Worm (Caenorhabditis elegans) whole organism, L1 larva: Measurements from ENCODE around the gene vpat-1.

ENCODE experiments used
- C34B4.2 ChIP-seq: sonication (generic microtip); optimal IDR thresholded peaks from 2 replicates; lab custom pipeline; 2017; ENCODE audit warnings: mild to moderate bottlenecking, missing genetic modification characterization, missing compliant biosample characterization
- F16B12.6 ChIP-seq: fragments of 150-350 bp; optimal IDR thresholded peaks from 2 replicates; lab custom pipeline; 2014; ENCODE audit warnings: missing biosample characterization, missing genetic modification characterization
- ama-1 ChIP-seq: fragments of 150-350 bp; optimal IDR thresholded peaks from 2 replicates; lab custom pipeline; 2014
- blmp-1 ChIP-seq: fragments of 150-350 bp; optimal IDR thresholded peaks from 2 replicates; lab custom pipeline; 2014; ENCODE audit warnings: missing biosample characterization, missing genetic modification characterization
- dpl-1 ChIP-seq, 3 experiments: fragments of 150-350 bp in 2 of 3; sonication (generic microtip) in 1 of 3; optimal IDR thresholded peaks; 2 replicates each; lab custom pipeline; 2014 to 2017; ENCODE audit warnings: missing biosample characterization in 3 of 3, missing genetic modification characterization in 3 of 3, missing genetic modification reagents in 3 of 3
- efl-1 ChIP-seq, 4 experiments: fragments of 150-350 bp; optimal IDR thresholded peaks in 3 of 4; peaks in 1 of 4; 1 replicate in 1 of 4; 2 replicates in 3 of 4; lab custom pipeline; 2014; ENCODE audit warnings: missing biosample characterization in 2 of 4, missing genetic modification characterization in 2 of 4, missing genetic modification reagents in 2 of 4
- efl-3 ChIP-seq: fragments of 200-800 bp; sonication (Bioruptor generic); optimal IDR thresholded peaks from 2 replicates; lab custom pipeline; 2018; ENCODE audit warnings: mild to moderate bottlenecking, missing genetic modification characterization, missing compliant biosample characterization
- egl-27 ChIP-seq, 2 experiments: fragments of 150-350 bp in 1 of 2; sonication (generic microtip); optimal IDR thresholded peaks; 3 replicates each; lab custom pipeline; 2017 to 2018; ENCODE audit warnings: missing biosample characterization in 2 of 2, missing genetic modification characterization in 2 of 2, missing genetic modification reagents in 2 of 2
- elt-3 ChIP-seq, 6 experiments: fragments of 150-350 bp in 1 of 6; sonication (generic microtip); optimal IDR thresholded peaks; 2 replicates each; lab custom pipeline; 2017 to 2018; ENCODE audit warnings: missing biosample characterization in 6 of 6, missing genetic modification characterization in 6 of 6, inconsistent platforms in 1 of 6
- fkh-4 ChIP-seq: sonication (generic microtip); optimal IDR thresholded peaks from 2 replicates; lab custom pipeline; 2016; ENCODE audit warnings: missing compliant biosample characterization, missing genetic modification characterization, borderline replicate concordance
- fos-1 ChIP-seq: fragments of 150-350 bp; optimal IDR thresholded peaks from 2 replicates; lab custom pipeline; 2014; ENCODE audit warnings: missing biosample characterization, missing genetic modification characterization
- grh-1 ChIP-seq: fragments of 200-800 bp; sonication (Bioruptor generic); IDR thresholded peaks from 2 replicates; pipeline ENCODE4 v1.3.6; 2022; ENCODE audit warnings: missing genetic modification reagents, missing genetic modification characterization, missing compliant biosample characterization
- hlh-17 ChIP-seq: fragments of 200-800 bp; sonication (Bioruptor generic); optimal IDR thresholded peaks from 2 replicates; lab custom pipeline; 2018; ENCODE audit warnings: missing genetic modification characterization, mild to moderate bottlenecking, missing compliant biosample characterization, moderate library complexity, borderline replicate concordance
- hpl-2 ChIP-seq: fragments of 150-350 bp; optimal IDR thresholded peaks from 2 replicates; lab custom pipeline; 2014; ENCODE audit warnings: missing biosample characterization, missing genetic modification reagents, missing genetic modification characterization
- lin-14 ChIP-seq: fragments of 200-800 bp; sonication (Bioruptor generic); optimal IDR thresholded peaks from 2 replicates; lab custom pipeline; 2018; ENCODE audit warnings: mild to moderate bottlenecking, missing genetic modification characterization, moderate library complexity, missing compliant biosample characterization
- lin-15B ChIP-seq: fragments of 150-350 bp; sonication (generic microtip); optimal IDR thresholded peaks from 3 replicates; lab custom pipeline; 2014; ENCODE audit warnings: missing biosample characterization, missing genetic modification characterization
- lin-35 ChIP-seq, 2 experiments: fragments of 150-350 bp; optimal IDR thresholded peaks; 2 replicates each; lab custom pipeline; 2014; ENCODE audit warnings: missing biosample characterization in 2 of 2, missing genetic modification characterization in 2 of 2, missing genetic modification reagents in 2 of 2
- mab-9 ChIP-seq: fragments of 200-800 bp; sonication (Bioruptor generic); IDR thresholded peaks from 2 replicates; pipeline ENCODE4 v1.3.6; 2022; ENCODE audit warnings: missing genetic modification reagents, missing genetic modification characterization, missing compliant biosample characterization
- mdl-1 ChIP-seq, 2 experiments: fragments of 150-350 bp; optimal IDR thresholded peaks; 2 replicates each; lab custom pipeline; 2014 to 2017; ENCODE audit warnings: missing biosample characterization in 2 of 2, missing genetic modification characterization in 2 of 2, inconsistent platforms in 1 of 2
- mep-1 ChIP-seq: fragments of 150-350 bp; optimal IDR thresholded peaks from 2 replicates; lab custom pipeline; 2014; ENCODE audit warnings: missing biosample characterization, missing genetic modification characterization
- nhr-19 ChIP-seq: fragments of 200-800 bp; sonication (Bioruptor generic); conservative IDR thresholded peaks from 2 replicates; pipeline ENCODE4 v1.3.6; 2022; ENCODE audit warnings: missing genetic modification characterization, missing compliant biosample characterization
- nhr-20 ChIP-seq: sonication (generic microtip); optimal IDR thresholded peaks from 2 replicates; lab custom pipeline; 2016; ENCODE audit warnings: mild to moderate bottlenecking, missing genetic modification characterization, missing compliant biosample characterization
- nhr-47 ChIP-seq: sonication (generic microtip); optimal IDR thresholded peaks from 2 replicates; lab custom pipeline; 2016; ENCODE audit warnings: mild to moderate bottlenecking, missing genetic modification characterization, moderate library complexity, missing compliant biosample characterization
- nhr-71 ChIP-seq: sonication (generic microtip); optimal IDR thresholded peaks from 2 replicates; lab custom pipeline; 2016; ENCODE audit warnings: mild to moderate bottlenecking, missing genetic modification characterization, moderate library complexity, missing compliant biosample characterization
- nhr-76 ChIP-seq: sonication (generic microtip); optimal IDR thresholded peaks from 2 replicates; lab custom pipeline; 2017; ENCODE audit warnings: missing biosample characterization, missing genetic modification characterization
- nhr-85 ChIP-seq: sonication (generic microtip); peaks from one replicate; lab custom pipeline; 2016; ENCODE audit warnings: missing genetic modification characterization, inconsistent platforms, missing compliant biosample characterization
- nhr-90 ChIP-seq: sonication (generic microtip); optimal IDR thresholded peaks from 2 replicates; lab custom pipeline; 2016; ENCODE audit warnings: mild to moderate bottlenecking, missing genetic modification characterization, missing compliant biosample characterization; ENCODE audit not compliant: poor library complexity
- skn-1 ChIP-seq: fragments of 150-350 bp; optimal IDR thresholded peaks from 2 replicates; lab custom pipeline; 2014; ENCODE audit warnings: missing biosample characterization, missing genetic modification characterization
- snu-23 ChIP-seq: sonication (generic microtip); optimal IDR thresholded peaks from 2 replicates; lab custom pipeline; 2016; ENCODE audit warnings: missing genetic modification characterization, missing compliant biosample characterization
- sup-37 ChIP-seq: fragments of 200-800 bp; sonication (Bioruptor generic); optimal IDR thresholded peaks from 2 replicates; lab custom pipeline; 2018; ENCODE audit warnings: mild to moderate bottlenecking, missing genetic modification characterization, missing compliant biosample characterization
- tbx-2 ChIP-seq: sonication (generic microtip); optimal IDR thresholded peaks from 2 replicates; lab custom pipeline; 2016; ENCODE audit warnings: missing genetic modification characterization, missing compliant biosample characterization
- unc-130 ChIP-seq: fragments of 150-350 bp; optimal IDR thresholded peaks from 2 replicates; lab custom pipeline; 2017; ENCODE audit warnings: missing biosample characterization, missing genetic modification characterization, inconsistent platforms
- unc-62 ChIP-seq: fragments of 150-350 bp; optimal IDR thresholded peaks from 2 replicates; lab custom pipeline; 2014; ENCODE audit warnings: missing biosample characterization, missing genetic modification reagents, missing genetic modification characterization
- ztf-4 ChIP-seq: fragments of 150-350 bp; optimal IDR thresholded peaks from 2 replicates; lab custom pipeline; 2014; ENCODE audit warnings: missing biosample characterization, missing genetic modification characterization

The vpat-1 gene

ce11 chrX:1030867-1031266, 15.1 kb downstream of the vpat-1 start:
- TF ChIP-seq fos-1 (tag; lab: Kevin White, UChicago) (no peak), mep-1 (tag; lab: Kevin White, UChicago) (no peak)

ce11 chrX:1027370-1027769, 18.6 kb downstream of the vpat-1 start:
- TF ChIP-seq nhr-47 (tag; lab: Kevin White, UChicago): no peak
- no peak for TF ChIP-seq dpl-1 (GFP tag; optimal IDR thresholded peaks at IDR 0.05; lab: Kevin White, UChicago)
- no peak for TF ChIP-seq C34B4.2
- no peak for TF ChIP-seq elt-3 (tag; optimal IDR thresholded peaks at IDR 0.05; lab: Kevin White, UChicago)
- TF ChIP-seq unc-62 (GFP tag; lab: Kevin White, UChicago): no peak
- TF ChIP-seq nhr-76 (tag; lab: Kevin White, UChicago): no peak
- no peak for TF ChIP-seq hlh-17 (GFP tag; lab: Kevin White, UChicago)
- TF ChIP-seq lin-15B (tag; lab: Kevin White, UChicago): no peak
- TF ChIP-seq, all 84 proteins: peak for 0

ce11 chrX:1026722-1027121, 19.3 kb downstream of the vpat-1 start:
- TF ChIP-seq mdl-1 (tag; optimal IDR thresholded peaks at IDR 0.05; lab: Kevin White, UChicago) (peak in 1 of 2 experiments; percentile 62), nhr-19 (peak; percentile 60), nhr-85 (tag; lab: Kevin White, UChicago) (peak; percentile 87), nhr-47 (tag; lab: Kevin White, UChicago) (peak; percentile 32), nhr-71 (tag; lab: Kevin White, UChicago) (peak; percentile 74), lin-35 (GFP tag; optimal IDR thresholded peaks at IDR 0.05; lab: Kevin White, UChicago) (peak in 1 of 2 experiments; percentile 66), ztf-4 (tag; lab: Kevin White, UChicago) (no peak), blmp-1 (peak; percentile 40), lin-14 (GFP tag; lab: Kevin White, UChicago) (peak; percentile 71), lin-15B (tag; lab: Kevin White, UChicago) (no peak), nhr-90 (tag; lab: Kevin White, UChicago) (peak; percentile 26), egl-27 (tag; optimal IDR thresholded peaks at IDR 0.05; lab: Kevin White, UChicago) (no peak), snu-23 (GFP tag; lab: Kevin White, UChicago) (peak; percentile 57), grh-1 (GFP tag; lab: Robert Waterston, UW) (peak; percentile 12; the same call in 1 of the 2 replicates), tbx-2 (peak; percentile 38), sup-37 (GFP tag; lab: Kevin White, UChicago) (no peak), mab-9 (GFP tag; lab: Robert Waterston, UW) (no peak), F16B12.6 (no peak), hpl-2 (GFP tag; lab: Kevin White, UChicago) (no peak), nhr-20 (peak; percentile 70), skn-1 (tag; lab: Kevin White, UChicago) (peak; percentile 83), elt-3 (tag; optimal IDR thresholded peaks at IDR 0.05; lab: Kevin White, UChicago) (peak in 2 of 6 experiments; percentile 45 to 71), unc-130 (tag; lab: Kevin White, UChicago) (peak; percentile 53)

ce11 chrX:1025010-1025409, 21.0 kb downstream of the vpat-1 start, which contains the start of gene F55A4.3:
F55A4.3 (minus strand) TSS chrX:1025110.
- no peak for TF ChIP-seq fkh-4 (tag; lab: Kevin White, UChicago)
- no peak for TF ChIP-seq nhr-90 (tag; lab: Kevin White, UChicago)
- no peak for TF ChIP-seq C34B4.2
- no peak for TF ChIP-seq mep-1 (tag; lab: Kevin White, UChicago)
- TF ChIP-seq dpl-1 (GFP tag; optimal IDR thresholded peaks at IDR 0.05; lab: Kevin White, UChicago): no peak
- TF ChIP-seq F16B12.6: no peak
- no peak for TF ChIP-seq lin-15B (tag; lab: Kevin White, UChicago)
- no peak for TF ChIP-seq efl-3
- TF ChIP-seq skn-1 (tag; lab: Kevin White, UChicago): no peak
- TF ChIP-seq ama-1 (lab: Kevin White, UChicago): no peak
- no peak for TF ChIP-seq tbx-2
- TF ChIP-seq snu-23 (GFP tag; lab: Kevin White, UChicago): no peak
- TF ChIP-seq efl-1 (optimal IDR thresholded peaks at IDR 0.05; lab: Kevin White, UChicago): no peak
- TF ChIP-seq efl-1 (GFP tag; optimal IDR thresholded peaks at IDR 0.05 in 1 of 2; lab: Kevin White, UChicago): no peak
- no peak for TF ChIP-seq elt-3 (tag; optimal IDR thresholded peaks at IDR 0.05; lab: Kevin White, UChicago)
